Worm (Caenorhabditis elegans): ENCODE results near the gene Y38H6A.3.
"Not testable (repeated sequence)": the region's sequence is repeated elsewhere in the genome, so short reads cannot be mapped to it uniquely, and the experiment has no call there.

Y38H6A.3 gene

ce11 chrV:20356472-20356871 lies 11.5 kb downstream of the Y38H6A.3 start, which contains the start of gene grd-11:
grd-11 (plus strand) TSS chrV:20356772.
- no peak for TF ChIP-seq ceh-16 (tag; optimal IDR thresholded peaks at IDR 0.05)
- TF ChIP-seq Y55F3AM.14 (GFP tag; optimal IDR thresholded peaks at IDR 0.05): no peak

- TF ChIP-seq ama-1 (optimal IDR thresholded peaks at IDR 0.05) (no peak), snpc-4 (tag; optimal IDR thresholded peaks at IDR 0.05) (no peak)
Observed at ce11 chrV:20366839-20367238, 21.9 kb downstream of the Y38H6A.3 start, which contains the start of gene K02E2.8. K02E2.8 (minus strand) TSS chrV:20366939.

ce11 chrV:20369153-20369552 lies 24.2 kb downstream of the Y38H6A.3 start, which contains the start of gene srh-177:
srh-177 (minus strand) TSS chrV:20369253.
- not testable (repeated sequence) for TF ChIP-seq lin-11, elt-3, crh-2 (tag; optimal IDR thresholded peaks at IDR 0.05)

- TF ChIP-seq gmeb-1 (tag; optimal IDR thresholded peaks at IDR 0.05): peak; percentile 34
- no peak for TF ChIP-seq nhr-6 (tag; optimal IDR thresholded peaks at IDR 0.05)
Observed at ce11 chrV:20374484-20374883, 29.5 kb downstream of the Y38H6A.3 start.

- TF ChIP-seq C34F6.9 (tag; optimal IDR thresholded peaks at IDR 0.05) (no peak), ceh-16 (tag; optimal IDR thresholded peaks at IDR 0.05) (no peak), nhr-23 (tag; optimal IDR thresholded peaks at IDR 0.05) (no peak), zag-1 (tag; optimal IDR thresholded peaks at IDR 0.05) (no peak), blmp-1 (tag; optimal IDR thresholded peaks at IDR 0.05; ENCODE audit: insufficient read depth) (no peak), nhr-77 (tag; optimal IDR thresholded peaks at IDR 0.05) (no peak), ztf-1 (GFP tag; conservative IDR thresholded peaks at IDR 0.05) (no peak), sma-9 (GFP tag; optimal IDR thresholded peaks at IDR 0.05) (no peak), sma-9 (tag; optimal IDR thresholded peaks at IDR 0.05) (no peak), crh-2 (tag; optimal IDR thresholded peaks at IDR 0.05) (no peak), ceh-82 (tag; optimal IDR thresholded peaks at IDR 0.05) (no peak), R02D3.7 (tag; optimal IDR thresholded peaks at IDR 0.05) (no peak), nhr-6 (tag; optimal IDR thresholded peaks at IDR 0.05) (no peak), nhr-21 (tag; optimal IDR thresholded peaks at IDR 0.05) (no peak), mbf-1 (tag; optimal IDR thresholded peaks at IDR 0.05) (no peak), Y55F3AM.14 (GFP tag; optimal IDR thresholded peaks at IDR 0.05) (no peak), nhr-11 (tag; optimal IDR thresholded peaks at IDR 0.05) (no peak), lsy-2 (tag; optimal IDR thresholded peaks at IDR 0.05) (no peak), ztf-11 (tag; optimal IDR thresholded peaks at IDR 0.05) (no peak), lin-11 (tag; optimal IDR thresholded peaks at IDR 0.05) (no peak), F13H6.1 (tag; optimal IDR thresholded peaks at IDR 0.05) (no peak)
Observed at ce11 chrV:20375236-20375635, 30.2 kb downstream of the Y38H6A.3 start, which contains the start of gene ins-35. ins-35 (plus strand) TSS chrV:20375536.

- TF ChIP-seq egl-27 (tag; optimal IDR thresholded peaks at IDR 0.05) (no peak), lsy-2 (tag; optimal IDR thresholded peaks at IDR 0.05) (no peak), nhr-237 (tag; optimal IDR thresholded peaks at IDR 0.05) (no peak), C34F6.9 (tag; optimal IDR thresholded peaks at IDR 0.05) (no peak), elt-3 (tag; optimal IDR thresholded peaks at IDR 0.05) (no peak), ztf-4 (tag; optimal IDR thresholded peaks at IDR 0.05) (no peak), nhr-12 (tag; optimal IDR thresholded peaks at IDR 0.05) (no peak), alr-1 (tag; optimal IDR thresholded peaks at IDR 0.05) (no peak), unc-39 (tag; optimal IDR thresholded peaks at IDR 0.05) (no peak), nhr-129 (tag; optimal IDR thresholded peaks at IDR 0.05) (no peak), unc-62 (GFP tag; optimal IDR thresholded peaks at IDR 0.05) (no peak), mab-5 (tag; optimal IDR thresholded peaks at IDR 0.05) (no peak), mdl-1 (tag; optimal IDR thresholded peaks at IDR 0.05) (no peak), ama-1 (optimal IDR thresholded peaks at IDR 0.05) (no peak), nhr-11 (tag; optimal IDR thresholded peaks at IDR 0.05) (no peak), lin-13 (GFP tag; optimal IDR thresholded peaks at IDR 0.05) (no peak)
Observed at ce11 chrV:20376070-20376469, 31.1 kb downstream of the Y38H6A.3 start.
